Fruit fly (Drosophila melanogaster): ENCODE measurements around the gene CG42709.
A peak's percentile ranks its signal among the peaks of the same experiment; 100 is the strongest.

Gene CG42709

dm6 chr3L:12802443-12802865 lies 12.5 kb downstream of the CG42709 start (continued):
- TF ChIP-seq Oli (tag; optimal IDR thresholded peaks at IDR 0.05) (no peak), ATbp (GFP tag; optimal IDR thresholded peaks at IDR 0.05) (peak; percentile 33), CG11696 (GFP tag; IDR thresholded peaks at IDR 0.05) (no peak), crc (GFP tag; optimal IDR thresholded peaks at IDR 0.05) (no peak), CG10267 (tag; optimal IDR thresholded peaks at IDR 0.05) (no peak), sr (GFP tag; IDR thresholded peaks at IDR 0.05) (no peak), CG1603 (tag; optimal IDR thresholded peaks at IDR 0.05) (no peak), CG4404 (GFP tag; IDR thresholded peaks at IDR 0.05) (no peak), Awh (GFP tag; IDR thresholded peaks at IDR 0.05) (no peak), YL-1 (GFP tag; optimal IDR thresholded peaks at IDR 0.05) (no peak), dmrt99B (tag; optimal IDR thresholded peaks at IDR 0.05) (peak; percentile 9), ssp (GFP tag; IDR thresholded peaks at IDR 0.05) (no peak), CG12299 (tag; optimal IDR thresholded peaks at IDR 0.05) (peak; percentile 55), tgo (GFP tag; IDR thresholded peaks at IDR 0.05) (no peak), dpn (GFP tag; optimal IDR thresholded peaks at IDR 0.05) (peak in 1 of 2 experiments; percentile 7), CG18011 (GFP tag; optimal IDR thresholded peaks at IDR 0.05) (no peak), CG32532 (GFP tag; IDR thresholded peaks at IDR 0.05) (no peak), CG31224 (GFP tag; IDR thresholded peaks at IDR 0.05) (no peak), HLH54F (GFP tag; optimal IDR thresholded peaks at IDR 0.05) (no peak), zfh1 (GFP tag; IDR thresholded peaks at IDR 0.05) (no peak), dysf (GFP tag; IDR thresholded peaks at IDR 0.05) (no peak), CG12769 (tag; optimal IDR thresholded peaks at IDR 0.05) (peak; percentile 64), CrebB (tag; optimal IDR thresholded peaks at IDR 0.05) (peak; percentile 3), ind (GFP tag; optimal IDR thresholded peaks at IDR 0.05) (no peak), CG6175 (GFP tag; IDR thresholded peaks at IDR 0.05) (no peak), cwo (GFP tag; optimal IDR thresholded peaks at IDR 0.05) (no peak), Trl (optimal IDR thresholded peaks at IDR 0.05) (no peak), Trl (GFP tag; optimal IDR thresholded peaks at IDR 0.05) (no peak), zfh2 (GFP tag; optimal IDR thresholded peaks at IDR 0.05) (no peak), CG6254 (GFP tag; optimal IDR thresholded peaks at IDR 0.05) (no peak), tup (GFP tag; optimal IDR thresholded peaks at IDR 0.05) (no peak), MESR4 (GFP tag; optimal IDR thresholded peaks at IDR 0.05) (no peak), CG10431 (GFP tag; optimal IDR thresholded peaks at IDR 0.05) (no peak), HHEX (GFP tag; optimal IDR thresholded peaks at IDR 0.05) (no peak), CG1792 (GFP tag; optimal IDR thresholded peaks at IDR 0.05) (peak; percentile 0), CG8290 (GFP tag; optimal IDR thresholded peaks at IDR 0.05) (no peak), CG8290 (tag; optimal IDR thresholded peaks at IDR 0.05) (peak in 1 of 2 experiments; percentile 67), vnd (GFP tag; IDR thresholded peaks at IDR 0.05; ENCODE audit: partially characterized antibody) (no peak), B-H1 (GFP tag; IDR thresholded peaks at IDR 0.05) (no peak), kay (GFP tag; optimal IDR thresholded peaks at IDR 0.05) (no peak), caup (GFP tag; optimal IDR thresholded peaks at IDR 0.05; ENCODE audit: severe bottlenecking) (peak; percentile 67), pros (GFP tag; optimal IDR thresholded peaks at IDR 0.05) (no peak), CG6854 (GFP tag; optimal IDR thresholded peaks at IDR 0.05) (no peak), chinmo (GFP tag; IDR thresholded peaks at IDR 0.05; ENCODE audit: partially characterized antibody) (no peak; the same call in 3 of the 4 replicates), CG18619 (GFP tag; optimal IDR thresholded peaks at IDR 0.05) (no peak), ranshi (GFP tag; IDR thresholded peaks at IDR 0.05) (no peak), Bdp1 (GFP tag; optimal IDR thresholded peaks at IDR 0.05) (no peak), oc (tag; optimal IDR thresholded peaks at IDR 0.05) (no peak), Eip74EF (GFP tag; optimal IDR thresholded peaks at IDR 0.05) (peak in 1 of 2 experiments; percentile 56), dm (GFP tag; optimal IDR thresholded peaks at IDR 0.05) (no peak), CG12659 (GFP tag; optimal IDR thresholded peaks at IDR 0.05) (no peak), usp (GFP tag; optimal IDR thresholded peaks at IDR 0.05) (no peak)
